Worm (Caenorhabditis elegans): Measurements from ENCODE around the gene lin-7.
"Not testable (repeated sequence)": the region's sequence is repeated elsewhere in the genome, so short reads cannot be mapped to it uniquely, and the experiment has no call there.

DNA sequence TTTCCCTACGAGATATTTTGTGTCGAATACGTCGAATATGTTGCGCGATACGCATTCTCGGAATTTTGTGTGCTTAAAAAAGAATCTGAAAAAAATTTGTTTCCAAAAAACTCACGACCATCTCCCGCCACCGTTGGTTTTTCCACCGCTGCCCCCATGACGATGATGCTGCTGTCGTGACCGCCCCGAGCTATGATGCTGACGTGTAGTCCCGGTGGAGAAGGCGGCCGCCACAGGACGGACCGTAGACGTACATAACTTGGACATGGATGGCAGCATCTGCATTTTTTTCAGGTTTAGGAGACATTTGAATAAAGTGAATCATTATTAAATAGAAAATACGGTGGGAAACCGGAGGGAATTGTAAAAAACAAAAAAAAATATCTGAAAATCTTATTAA is 5.0 kb downstream of the lin-7 start, which contains the start of gene ddl-3:
- TF ChIP-seq F13C5.2 (tag; optimal IDR thresholded peaks at IDR 0.05); flt-1 (GFP tag; IDR thresholded peaks at IDR 0.05); ama-1 (optimal IDR thresholded peaks at IDR 0.05); hmg-4 (GFP tag; optimal IDR thresholded peaks at IDR 0.05); B0310.2 (tag; optimal IDR thresholded peaks at IDR 0.05): not testable (repeated sequence)

Data from whole organism, early embryonic.